Worm (Caenorhabditis elegans) whole organism, L4/young adult: ENCODE results near the gene nish-1.

Experiments used
- W03F9.2 ChIP-seq: fragments of 150-350 bp; optimal IDR thresholded peaks from 2 replicates; lab custom pipeline; 2014; ENCODE audit warnings: missing biosample characterization, missing genetic modification characterization
- dao-5 ChIP-seq: sonication (generic microtip); optimal IDR thresholded peaks from 2 replicates; lab custom pipeline; 2016; ENCODE audit warnings: missing genotype, missing genetic modification characterization, moderate library complexity, missing compliant biosample characterization
- him-1 ChIP-seq: sonication (generic microtip); optimal IDR thresholded peaks from 2 replicates; lab custom pipeline; 2016; ENCODE audit warnings: missing genotype, missing genetic modification reagents, missing genetic modification characterization, missing compliant biosample characterization

nish-1 gene

DNA sequence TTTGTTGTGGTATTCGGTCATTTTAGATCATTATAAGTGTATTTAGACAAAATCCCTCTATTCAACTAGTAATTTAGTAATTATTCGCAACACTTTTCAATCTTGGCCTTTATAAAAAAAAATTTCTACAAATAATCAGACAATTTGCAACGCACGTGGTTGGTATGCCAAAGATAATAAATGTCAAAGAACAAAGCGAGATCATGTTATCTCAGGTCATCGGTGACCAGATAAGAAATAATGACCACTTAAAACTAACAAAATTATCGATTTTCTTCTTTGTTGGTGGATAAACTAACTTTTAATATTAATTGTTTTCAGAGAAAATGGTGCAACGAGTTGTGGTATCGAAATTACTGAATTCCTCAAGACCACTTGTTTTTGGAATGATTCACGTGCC lies 17.1 kb downstream of the nish-1 start, which contains the start of gene F13E9.13:
Gene F13E9.13, plus strand, starts transcription at position 317 of the 400 bp plus-strand sequence.
- TF ChIP-seq W03F9.2 (tag; lab: Kevin White, UChicago) = no peak

DNA sequence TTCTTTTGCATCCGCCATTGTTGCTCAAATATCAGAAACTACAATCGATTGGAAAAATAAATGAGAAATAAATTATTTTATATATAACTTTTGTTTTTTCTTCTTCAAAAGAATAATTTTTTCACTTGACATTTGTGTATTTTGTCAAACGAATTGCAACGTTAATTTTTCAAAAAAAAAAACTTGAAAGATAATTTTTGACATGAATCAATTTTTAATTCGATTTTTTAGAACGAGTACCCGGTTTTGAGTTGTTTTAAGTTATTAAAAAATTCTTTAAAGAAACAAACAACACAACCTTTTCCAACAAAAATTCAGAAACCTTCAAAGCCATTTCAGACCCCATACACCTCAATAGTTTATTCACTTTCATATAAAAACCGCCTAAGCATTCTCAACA lies 20.1 kb downstream of the nish-1 start, which contains the start of gene F13E9.5:
Gene F13E9.5, minus strand, starts transcription at position 101 of the 400 bp plus-strand sequence.
- TF ChIP-seq W03F9.2 (tag; lab: Kevin White, UChicago) = no peak
- no peak for TF ChIP-seq dao-5 (tag; lab: Kevin White, UChicago)
- TF ChIP-seq him-1 (tag; lab: Kevin White, UChicago) = no peak

DNA sequence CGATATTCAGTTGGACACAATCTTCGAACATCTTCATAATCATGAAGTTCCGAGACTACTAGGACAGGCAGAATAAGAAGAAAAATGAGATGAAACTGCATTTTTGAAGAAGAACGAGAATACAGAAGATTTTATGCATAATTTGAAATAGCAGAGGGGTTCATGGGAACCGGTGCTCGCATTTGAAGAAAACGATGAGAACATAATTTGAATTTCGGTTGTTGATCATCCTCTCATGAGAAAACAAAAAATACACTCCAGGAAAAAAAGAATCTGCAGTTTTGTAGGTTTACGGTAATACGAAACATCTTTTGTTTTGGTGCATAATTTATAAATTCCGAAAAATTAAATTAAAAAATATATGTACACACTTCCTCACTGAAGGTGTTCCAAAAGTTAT lies 21.8 kb downstream of the nish-1 start, which contains the start of gene srlf-11:
Gene srlf-11, minus strand, starts transcription at position 101 of the 400 bp plus-strand sequence.
- TF ChIP-seq him-1 (tag; lab: Kevin White, UChicago) (no peak), W03F9.2 (tag; lab: Kevin White, UChicago) (no peak), dao-5 (tag; lab: Kevin White, UChicago) (no peak)

DNA sequence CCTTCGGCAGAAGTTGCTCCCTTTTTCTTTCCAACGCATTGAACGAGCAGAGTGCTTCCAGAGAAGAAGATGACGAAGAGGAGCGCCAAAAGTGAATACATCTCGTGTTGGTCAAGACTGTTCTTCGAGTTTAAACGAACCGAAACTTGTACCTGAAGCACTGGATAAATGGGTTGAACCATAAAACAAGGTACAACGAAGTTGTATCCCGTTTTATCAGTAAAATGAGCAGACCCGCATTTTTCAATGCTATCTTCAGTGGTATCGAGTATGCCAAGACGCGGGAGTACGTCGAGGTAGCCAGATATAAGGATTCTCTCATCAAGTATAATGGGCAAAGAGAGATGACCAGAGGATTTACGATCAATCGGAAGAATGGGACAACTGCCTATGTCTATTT lies 23.2 kb downstream of the nish-1 start, which contains the start of gene F13E9.16:
Gene F13E9.16, minus strand, starts transcription at position 101 of the 400 bp plus-strand sequence.
- no peak for TF ChIP-seq W03F9.2 (tag; lab: Kevin White, UChicago)
- TF ChIP-seq him-1 (tag; lab: Kevin White, UChicago) = no peak
- TF ChIP-seq dao-5 (tag; lab: Kevin White, UChicago) = no peak

DNA sequence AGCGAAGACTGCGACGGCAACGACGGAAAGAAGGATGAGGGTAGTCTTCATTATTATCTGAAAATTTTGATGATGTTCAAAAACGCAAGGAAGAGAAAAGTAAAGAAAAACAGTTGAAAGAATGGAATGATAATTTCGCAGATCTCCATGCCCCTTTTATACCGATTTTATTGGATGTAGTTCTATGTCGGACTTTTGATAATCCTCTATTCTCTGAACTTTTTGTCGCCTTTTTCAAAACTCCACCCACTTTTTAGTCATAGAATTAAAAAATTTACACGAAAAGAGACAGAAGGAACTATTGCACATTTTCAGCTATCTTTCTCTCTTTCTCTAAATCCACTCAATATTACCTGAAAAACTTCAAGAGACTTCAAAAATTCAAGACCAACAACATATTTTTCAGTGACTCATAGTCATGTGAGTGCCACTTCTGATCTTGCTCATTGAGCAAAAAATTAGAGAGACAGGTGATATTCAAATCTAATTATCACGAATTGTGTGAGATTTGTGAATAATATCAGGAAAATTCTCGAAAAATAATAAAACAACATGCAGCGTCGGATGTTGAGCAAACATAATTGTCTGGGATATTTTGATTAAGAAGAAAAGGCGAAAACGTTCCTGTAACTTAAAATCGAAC lies 25.8 kb downstream of the nish-1 start, which contains the start of gene F13E9.15:
Gene F13E9.15, minus strand, starts transcription at position 51 of the 643 bp plus-strand sequence.
- TF ChIP-seq W03F9.2 (tag; lab: Kevin White, UChicago) (no peak), him-1 (tag; lab: Kevin White, UChicago) (no peak), dao-5 (tag; lab: Kevin White, UChicago) (no peak)

DNA sequence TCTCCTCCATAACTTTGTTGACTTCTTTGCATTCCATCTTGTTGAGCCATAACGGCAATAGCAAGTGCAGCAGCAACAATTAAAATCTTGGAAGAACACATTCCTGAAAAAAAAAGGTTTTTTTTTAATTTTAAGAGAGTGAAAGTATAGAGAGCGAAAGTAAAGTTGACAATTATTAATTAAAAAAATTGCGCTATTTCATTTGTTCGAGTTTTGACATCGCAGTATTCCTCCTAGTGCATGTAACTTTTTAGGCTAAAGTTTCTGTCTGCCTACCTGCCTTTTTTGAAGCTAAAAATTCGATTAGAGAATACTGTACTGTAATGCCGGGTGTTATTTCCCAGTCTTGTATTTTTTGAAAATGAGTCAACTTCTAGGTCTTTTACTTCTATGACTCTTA lies 27.9 kb downstream of the nish-1 start, which contains the start of gene srlf-12:
Gene srlf-12, minus strand, starts transcription at position 101 of the 400 bp plus-strand sequence.
- TF ChIP-seq him-1 (tag; lab: Kevin White, UChicago) (no peak), dao-5 (tag; lab: Kevin White, UChicago) (no peak), W03F9.2 (tag; lab: Kevin White, UChicago) (no peak)

DNA sequence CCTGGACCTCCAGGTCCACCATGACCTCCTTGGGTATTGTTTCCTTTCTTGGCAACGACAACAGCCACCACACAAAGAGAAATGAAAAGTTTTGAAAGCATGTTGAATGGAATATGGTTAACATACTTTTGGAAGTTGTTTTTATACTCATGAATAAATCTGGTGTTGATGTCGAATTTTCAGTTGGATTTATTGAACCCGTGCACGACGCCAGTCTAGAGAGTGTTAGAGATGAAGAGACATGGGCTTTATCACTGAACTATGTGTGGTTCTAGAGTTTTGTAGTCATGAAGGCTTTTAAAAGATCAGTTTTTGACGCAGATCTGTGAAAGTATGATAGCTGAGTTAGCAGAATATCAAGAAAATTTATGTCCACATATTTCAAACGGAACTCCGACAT lies 30.1 kb downstream of the nish-1 start, which contains the start of gene srlf-14:
Gene srlf-14, minus strand, starts transcription at position 101 of the 400 bp plus-strand sequence.
- no peak for TF ChIP-seq him-1 (tag; lab: Kevin White, UChicago)
- no peak for TF ChIP-seq dao-5 (tag; lab: Kevin White, UChicago)
- no peak for TF ChIP-seq W03F9.2 (tag; lab: Kevin White, UChicago)

DNA sequence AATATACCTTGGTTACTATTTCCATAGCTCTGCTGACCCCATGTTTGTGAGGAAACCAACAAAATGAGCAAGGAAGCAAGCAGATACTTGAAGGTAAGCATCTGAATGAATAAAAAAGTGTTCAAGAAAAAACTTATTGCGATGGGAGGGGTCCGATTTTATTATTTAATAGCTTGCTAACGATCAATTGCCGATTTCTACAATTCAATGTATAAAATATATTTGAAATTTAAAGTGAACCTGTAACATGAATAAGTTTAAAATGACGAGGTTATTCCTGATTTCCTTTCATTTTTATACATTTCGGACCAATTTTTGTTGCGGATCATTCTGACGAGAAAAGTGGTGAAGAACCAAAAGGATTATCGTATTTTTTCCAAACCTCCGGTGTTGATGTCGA lies 32.4 kb downstream of the nish-1 start, which contains the start of gene srlf-13:
Gene srlf-13, minus strand, starts transcription at position 101 of the 400 bp plus-strand sequence.
- no peak for TF ChIP-seq W03F9.2 (tag; lab: Kevin White, UChicago)
- no peak for TF ChIP-seq him-1 (tag; lab: Kevin White, UChicago)
- no peak for TF ChIP-seq dao-5 (tag; lab: Kevin White, UChicago)

DNA sequence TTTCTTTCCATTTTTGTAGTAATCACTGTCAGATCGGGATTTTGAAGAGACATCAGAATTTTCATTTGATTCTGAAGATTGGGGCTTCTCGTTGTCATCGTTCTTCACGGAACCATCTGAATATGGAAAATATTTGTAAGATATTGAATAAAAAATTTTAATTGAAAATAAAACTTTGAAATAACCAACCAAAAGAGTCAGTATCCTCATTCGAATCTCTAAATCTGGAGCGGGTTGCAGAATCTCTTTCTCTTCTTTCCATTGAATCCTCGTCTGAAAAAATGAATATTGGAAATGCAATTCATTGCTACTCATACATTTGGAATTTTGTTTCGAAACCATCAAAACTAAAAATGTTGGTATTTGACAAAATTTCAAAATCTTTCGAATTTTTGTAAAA lies 34.0 kb downstream of the nish-1 start:
- TF ChIP-seq W03F9.2 (tag; lab: Kevin White, UChicago) (no peak), dao-5 (tag; lab: Kevin White, UChicago) (no peak), him-1 (tag; lab: Kevin White, UChicago) (no peak)

DNA sequence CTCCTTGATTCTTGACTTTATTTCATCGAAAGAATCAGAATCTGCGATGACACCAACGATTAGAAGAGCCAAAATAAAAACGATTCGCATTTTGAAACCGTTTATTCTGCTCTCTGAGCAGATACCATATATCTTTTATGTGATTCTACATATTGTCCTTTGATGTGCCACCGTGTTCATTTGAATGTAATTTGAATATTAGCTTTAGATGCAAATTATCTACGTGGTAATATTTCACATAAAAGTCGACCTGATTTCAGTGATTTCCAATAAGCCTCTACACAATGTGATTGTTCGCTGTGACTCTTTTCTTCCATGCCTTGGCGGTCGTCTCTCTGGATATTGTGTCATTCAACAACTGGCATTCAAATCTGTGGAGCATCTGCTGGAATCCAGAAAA lies 35.0 kb downstream of the nish-1 start, which contains the start of the genes F13E9.9 and F13E9.19:
Gene F13E9.9, minus strand, starts transcription at position 101 of the 400 bp plus-strand sequence.
Gene F13E9.19, plus strand, starts transcription at position 316 of the 400 bp plus-strand sequence.
- TF ChIP-seq dao-5 (tag; lab: Kevin White, UChicago) (no peak), W03F9.2 (tag; lab: Kevin White, UChicago) (no peak), him-1 (tag; lab: Kevin White, UChicago) (no peak)

DNA sequence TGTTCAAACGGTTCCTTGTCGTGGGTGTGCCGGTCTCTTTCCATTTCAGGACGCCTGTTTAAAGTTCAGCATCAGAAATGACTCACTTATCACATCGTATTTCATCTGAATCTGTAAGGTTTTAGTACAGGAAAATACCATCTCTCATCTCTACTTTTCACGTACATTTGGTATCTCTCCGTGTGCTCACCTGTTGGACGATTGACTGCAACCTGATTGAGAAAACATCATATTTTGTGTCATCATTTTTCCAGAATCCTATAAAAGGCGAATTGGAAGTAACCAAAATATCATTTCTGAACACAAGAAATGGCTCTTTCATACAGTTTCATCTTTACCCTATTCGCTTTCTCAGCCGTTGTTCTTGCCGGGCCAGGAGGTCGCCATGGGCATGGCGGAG lies 36.0 kb downstream of the nish-1 start, which contains the start of gene srlf-30:
Gene srlf-30, plus strand, starts transcription at position 301 of the 400 bp plus-strand sequence.
- TF ChIP-seq dao-5 (tag; lab: Kevin White, UChicago) (no peak), W03F9.2 (tag; lab: Kevin White, UChicago) (no peak), him-1 (tag; lab: Kevin White, UChicago) (no peak)

DNA sequence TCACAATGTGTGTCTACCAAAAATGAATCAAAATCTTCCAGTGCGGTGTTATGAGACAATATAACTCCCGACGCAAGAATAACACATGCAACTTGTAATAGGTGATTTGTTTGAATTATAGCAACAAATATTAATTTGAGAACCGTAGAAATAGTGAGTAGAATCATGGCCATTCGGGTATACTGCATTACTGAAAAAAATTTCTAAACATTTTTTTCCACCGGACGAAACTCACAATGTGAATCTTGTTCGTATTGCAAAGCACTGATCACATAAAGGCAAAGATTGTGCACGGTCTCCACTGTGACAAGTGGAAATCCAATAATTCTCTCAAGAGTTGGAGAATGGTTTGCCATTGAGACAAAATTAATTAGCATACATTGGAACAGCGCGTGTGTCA lies 38.3 kb downstream of the nish-1 start:
- TF ChIP-seq dao-5 (tag; lab: Kevin White, UChicago) (no peak), W03F9.2 (tag; lab: Kevin White, UChicago) (no peak), him-1 (tag; lab: Kevin White, UChicago) (no peak)

DNA sequence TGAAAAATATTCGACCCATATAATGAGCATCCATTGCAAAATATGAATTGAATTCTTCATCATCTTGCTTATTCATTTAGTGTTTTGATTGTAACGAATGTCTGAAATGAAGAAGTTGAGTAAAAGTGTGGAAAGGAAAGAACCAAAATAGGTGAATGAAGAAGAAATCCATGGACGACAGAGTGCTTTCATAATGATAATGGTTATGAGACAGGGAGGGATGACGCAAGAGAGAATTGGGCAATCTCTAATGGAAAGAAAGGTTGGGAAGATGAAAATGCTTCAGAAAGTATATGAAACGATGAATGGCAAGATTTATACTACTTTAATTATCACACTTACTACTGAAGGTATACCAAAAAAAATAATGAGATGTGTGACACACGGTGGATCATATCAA lies 40.2 kb downstream of the nish-1 start, which contains the start of gene ZK596.3:
Gene ZK596.3, minus strand, starts transcription at position 101 of the 400 bp plus-strand sequence.
- TF ChIP-seq him-1 (tag; lab: Kevin White, UChicago) (no peak), W03F9.2 (tag; lab: Kevin White, UChicago) (no peak), dao-5 (tag; lab: Kevin White, UChicago) (no peak)
